Fruit fly (Drosophila melanogaster) whole organism, embryonic: ENCODE measurements around the gene Lsd-1.

Source experiments
- ATbp ChIP-seq: fragments of 200-800 bp; sonication (Bioruptor generic); optimal IDR thresholded peaks from 2 replicates; lab custom pipeline; 2017; ENCODE audit warnings: missing biosample characterization, mild to moderate bottlenecking, missing genetic modification characterization, missing genetic modification reagents
- Ada2b ChIP-seq: fragments of 200-800 bp; sonication (Bioruptor generic); IDR thresholded peaks from 2 replicates; pipeline ENCODE4 v1.3.6; 2022; ENCODE audit warnings: missing biosample characterization, missing genetic modification characterization
- Aef1 ChIP-seq: fragments of 200-800 bp; sonication (Bioruptor generic); IDR thresholded peaks from 3 replicates; pipeline ENCODE4 v1.3.6; 2022; ENCODE audit warnings: missing biosample characterization, missing genetic modification characterization
- BEAF-32 ChIP-seq: fragments of 200-800 bp; sonication (Bioruptor generic); optimal IDR thresholded peaks from 3 replicates; lab custom pipeline; 2017; ENCODE audit warnings: missing biosample characterization, missing genetic modification characterization, mild to moderate bottlenecking, moderate library complexity, missing genetic modification reagents
- CG10267 ChIP-seq: fragments of 200-800 bp; sonication (Bioruptor generic); optimal IDR thresholded peaks from 2 replicates; lab custom pipeline; 2018; ENCODE audit warnings: missing biosample characterization, mild to moderate bottlenecking, missing genetic modification characterization, moderate library complexity
- CG11456 ChIP-seq: fragments of 200-800 bp; sonication (Bioruptor generic); IDR thresholded peaks from 3 replicates; pipeline ENCODE4 v1.3.6; 2022; ENCODE audit warnings: missing biosample characterization, missing genetic modification characterization
- CG11560 ChIP-seq: fragments of 200-800 bp; sonication (Bioruptor generic); IDR thresholded peaks from 3 replicates; pipeline ENCODE4 v1.3.6; 2022; ENCODE audit warnings: missing biosample characterization, missing genetic modification characterization
- CG12236 ChIP-seq: fragments of 200-800 bp; sonication (Bioruptor generic); optimal IDR thresholded peaks from 2 replicates; lab custom pipeline; 2016; ENCODE audit warnings: missing biosample characterization, missing genetic modification characterization
- CG13424 ChIP-seq: fragments of 200-800 bp; sonication (Bioruptor generic); optimal IDR thresholded peaks from 2 replicates; lab custom pipeline; 2019; ENCODE audit warnings: missing biosample characterization, mild to moderate bottlenecking, missing genetic modification characterization, moderate library complexity
- CG13624 ChIP-seq: fragments of 200-800 bp; sonication (Bioruptor generic); optimal IDR thresholded peaks from 2 replicates; lab custom pipeline; 2016; ENCODE audit warnings: missing biosample characterization, missing genetic modification characterization
- CG14050 ChIP-seq: fragments of 200-800 bp; sonication (Bioruptor generic); IDR thresholded peaks from 3 replicates; pipeline ENCODE4 v1.3.6; 2022; ENCODE audit warnings: missing biosample characterization, missing genetic modification characterization
- CG18262 ChIP-seq: fragments of 200-800 bp; optimal IDR thresholded peaks from 3 replicates; lab custom pipeline; 2019; ENCODE audit warnings: missing biosample characterization, mild to moderate bottlenecking, missing genetic modification characterization, moderate library complexity
- CG2116 ChIP-seq: fragments of 200-800 bp; sonication (Bioruptor generic); optimal IDR thresholded peaks from 3 replicates; lab custom pipeline; 2018; ENCODE audit warnings: missing biosample characterization, mild to moderate bottlenecking, missing genetic modification characterization
- CG3065 ChIP-seq: fragments of 200-800 bp; sonication (Bioruptor generic); optimal IDR thresholded peaks from 2 replicates; lab custom pipeline; 2016; ENCODE audit warnings: missing biosample characterization, missing genetic modification characterization
- CG33557 ChIP-seq: fragments of 200-800 bp; sonication (Bioruptor generic); optimal IDR thresholded peaks from 2 replicates; lab custom pipeline; 2019; ENCODE audit warnings: missing biosample characterization, mild to moderate bottlenecking, missing genetic modification characterization, moderate library complexity
- CG3407 ChIP-seq: fragments of 200-800 bp; sonication (Bioruptor generic); optimal IDR thresholded peaks from 2 replicates; lab custom pipeline; 2018; ENCODE audit warnings: missing biosample characterization, mild to moderate bottlenecking, missing genetic modification characterization
- CG4328 ChIP-seq: fragments of 200-800 bp; sonication (Bioruptor generic); optimal IDR thresholded peaks from 3 replicates; lab custom pipeline; 2017; ENCODE audit warnings: missing biosample characterization, missing genetic modification reagents, missing genetic modification characterization
- CG4707 ChIP-seq: fragments of 200-800 bp; sonication (Bioruptor generic); optimal IDR thresholded peaks from 2 replicates; lab custom pipeline; 2018; ENCODE audit warnings: missing biosample characterization, mild to moderate bottlenecking, missing genetic modification characterization, moderate library complexity
- CG4730 ChIP-seq: fragments of 200-800 bp; sonication (Bioruptor generic); IDR thresholded peaks from 2 replicates; pipeline ENCODE4 v1.3.6; 2022; ENCODE audit warnings: missing biosample characterization, missing genetic modification characterization
- CG5953 ChIP-seq: fragments of 200-800 bp; sonication (Bioruptor generic); IDR thresholded peaks from 2 replicates; pipeline ENCODE4 v1.3.6; 2022; ENCODE audit warnings: missing biosample characterization, missing genetic modification characterization
- CG9437 ChIP-seq: fragments of 200-800 bp; sonication (Bioruptor generic); optimal IDR thresholded peaks from 2 replicates; lab custom pipeline; 2018; ENCODE audit warnings: missing biosample characterization, mild to moderate bottlenecking, missing genetic modification characterization
- CG9727 ChIP-seq: fragments of 200-800 bp; sonication (Bioruptor generic); optimal IDR thresholded peaks from 3 replicates; lab custom pipeline; 2017; ENCODE audit warnings: missing biosample characterization, mild to moderate bottlenecking, missing genetic modification characterization
- Camta ChIP-seq: fragments of 200-800 bp; sonication (Bioruptor generic); optimal IDR thresholded peaks from 2 replicates; lab custom pipeline; 2016; ENCODE audit warnings: missing biosample characterization, missing genetic modification characterization
- D19A ChIP-seq: fragments of 200-800 bp; optimal IDR thresholded peaks from 3 replicates; lab custom pipeline; 2019; ENCODE audit warnings: missing biosample characterization, mild to moderate bottlenecking, missing genetic modification characterization, moderate library complexity
- Doc2 ChIP-seq: fragments of 200-800 bp; sonication (Bioruptor generic); IDR thresholded peaks from 2 replicates; pipeline ENCODE4 v1.3.6; 2022; ENCODE audit warnings: missing biosample characterization, missing genetic modification characterization
- E2f1 ChIP-seq: fragments of 200-800 bp; sonication (Bioruptor generic); IDR thresholded peaks from 2 replicates; pipeline ENCODE4 v1.3.6; 2022; ENCODE audit warnings: missing biosample characterization, missing genetic modification characterization
- Hand ChIP-seq: fragments of 200-800 bp; sonication (Bioruptor generic); optimal IDR thresholded peaks from 2 replicates; lab custom pipeline; 2017; ENCODE audit warnings: mild to moderate bottlenecking, missing biosample characterization, missing genetic modification reagents, missing genetic modification characterization
- Jarid2 ChIP-seq: fragments of 200-800 bp; sonication (Bioruptor generic); optimal IDR thresholded peaks from 3 replicates; lab custom pipeline; 2017; ENCODE audit warnings: mild to moderate bottlenecking, missing biosample characterization, missing genetic modification reagents, missing genetic modification characterization
- Kr ChIP-seq: fragments of 200-800 bp; sonication (Bioruptor generic); optimal IDR thresholded peaks from 2 replicates; lab custom pipeline; 2017; ENCODE audit warnings: missing biosample characterization, mild to moderate bottlenecking, missing genetic modification characterization
- Mad ChIP-seq: fragments of 200-800 bp; sonication (Bioruptor generic); optimal IDR thresholded peaks from 2 replicates; lab custom pipeline; 2016; ENCODE audit warnings: missing biosample characterization, missing genetic modification characterization
- PHDP ChIP-seq: fragments of 200-800 bp; sonication (Bioruptor generic); optimal IDR thresholded peaks from 3 replicates; lab custom pipeline; 2018; ENCODE audit warnings: missing biosample characterization, mild to moderate bottlenecking, missing genetic modification characterization, moderate library complexity
- Sox102F ChIP-seq: fragments of 200-800 bp; sonication (Bioruptor generic); optimal IDR thresholded peaks from 2 replicates; lab custom pipeline; 2018; ENCODE audit warnings: missing biosample characterization, mild to moderate bottlenecking, missing genetic modification characterization, moderate library complexity
- Spps ChIP-seq: fragments of 200-800 bp; sonication (Bioruptor generic); optimal IDR thresholded peaks from 2 replicates; lab custom pipeline; 2018; ENCODE audit warnings: missing biosample characterization, mild to moderate bottlenecking, missing genetic modification characterization
- al ChIP-seq: fragments of 200-800 bp; sonication (Bioruptor generic); IDR thresholded peaks from 2 replicates; pipeline ENCODE4 v1.3.6; 2022; ENCODE audit warnings: missing biosample characterization, missing genetic modification characterization
- chif ChIP-seq, 2 experiments: fragments of 200-800 bp; sonication (Bioruptor generic); optimal IDR thresholded peaks; 3 replicates each; lab custom pipeline; 2016; ENCODE audit warnings: missing biosample characterization in 2 of 2, missing genetic modification characterization in 2 of 2
- croc ChIP-seq: fragments of 200-800 bp; sonication (Bioruptor generic); conservative IDR thresholded peaks from 3 replicates; pipeline ENCODE4 v1.3.6; 2022; ENCODE audit warnings: missing biosample characterization, missing genetic modification characterization
- dan ChIP-seq: fragments of 200-800 bp; sonication (Bioruptor generic); IDR thresholded peaks from 2 replicates; pipeline ENCODE4 v1.3.6; 2022; ENCODE audit warnings: missing biosample characterization, missing genetic modification characterization
- eve ChIP-seq, 2 experiments: fragments of >200 bp; optimal IDR thresholded peaks; 2 replicates each; lab custom pipeline; 2017; ENCODE audit warnings: missing biosample characterization in 2 of 2, missing genetic modification characterization in 2 of 2
- gcm ChIP-seq: fragments of 200-800 bp; sonication (Bioruptor generic); optimal IDR thresholded peaks from 2 replicates; lab custom pipeline; 2019; ENCODE audit warnings: missing biosample characterization, mild to moderate bottlenecking, missing genetic modification characterization, moderate library complexity
- hb ChIP-seq: fragments of 200-800 bp; sonication (Bioruptor generic); IDR thresholded peaks from 3 replicates; pipeline ENCODE4 v1.3.6; 2022; ENCODE audit warnings: missing biosample characterization, missing genetic modification characterization; ENCODE audit not compliant: partially characterized antibody
- inv ChIP-seq: fragments of 200-800 bp; sonication (Bioruptor generic); IDR thresholded peaks from 2 replicates; pipeline ENCODE4 v1.3.6; 2022; ENCODE audit warnings: missing biosample characterization, missing genetic modification characterization; ENCODE audit not compliant: partially characterized antibody
- lab ChIP-seq: fragments of 200-800 bp; sonication (Bioruptor generic); optimal IDR thresholded peaks from 3 replicates; lab custom pipeline; 2017; ENCODE audit warnings: missing biosample characterization, missing genetic modification characterization, mild to moderate bottlenecking, moderate library complexity, missing genetic modification reagents
- lmd ChIP-seq: fragments of 200-800 bp; sonication (Bioruptor generic); IDR thresholded peaks from 2 replicates; pipeline ENCODE4 v1.3.6; 2022; ENCODE audit warnings: missing biosample characterization, missing genetic modification characterization
- maf-S ChIP-seq: fragments of 200-800 bp; sonication (Bioruptor generic); optimal IDR thresholded peaks from 2 replicates; lab custom pipeline; 2016; ENCODE audit warnings: missing biosample characterization, missing genetic modification characterization
- mld ChIP-seq: fragments of 200-800 bp; sonication (Bioruptor generic); IDR thresholded peaks from 3 replicates; pipeline ENCODE4 v1.3.6; 2022; ENCODE audit warnings: missing biosample characterization, missing genetic modification characterization; ENCODE audit not compliant: partially characterized antibody
- pnt ChIP-seq: fragments of 200-800 bp; sonication (Bioruptor generic); optimal IDR thresholded peaks from 3 replicates; lab custom pipeline; 2016; ENCODE audit warnings: missing biosample characterization, missing genetic modification characterization
- sim ChIP-seq: fragments of 200-800 bp; sonication (Bioruptor generic); IDR thresholded peaks from 2 replicates; pipeline ENCODE4 v1.3.6; 2022; ENCODE audit warnings: missing biosample characterization, missing genetic modification characterization
- slp2 ChIP-seq: fragments of 200-800 bp; sonication (Bioruptor generic); optimal IDR thresholded peaks from 2 replicates; lab custom pipeline; 2016; ENCODE audit warnings: missing biosample characterization, missing genetic modification characterization
- usp ChIP-seq: fragments of >200 bp; optimal IDR thresholded peaks from 2 replicates; lab custom pipeline; 2017; ENCODE audit warnings: missing biosample characterization, missing genetic modification characterization
- zfh1 ChIP-seq: fragments of 200-800 bp; sonication (Bioruptor generic); IDR thresholded peaks from 3 replicates; pipeline ENCODE4 v1.3.6; 2022; ENCODE audit warnings: missing biosample characterization, missing genetic modification characterization
- zfh2 ChIP-seq: fragments of 200-800 bp; sonication (Bioruptor generic); optimal IDR thresholded peaks from 2 replicates; lab custom pipeline; 2016; ENCODE audit warnings: missing biosample characterization, missing genetic modification characterization

The Lsd-1 gene

dm6 chr3R:23752728-23753127, 10.9 kb upstream of the Lsd-1 start, which contains the start of the genes RanBP3 and Rpt5 (continued):
- no peak for TF ChIP-seq pnt (GFP tag; lab: Kevin White, UChicago)
- no peak for TF ChIP-seq Ada2b
- TF ChIP-seq CG13424 (tag; lab: Kevin White, UChicago) = peak; percentile 10
- no peak for TF ChIP-seq Mad (GFP tag; lab: Kevin White, UChicago)
- TF ChIP-seq mld (GFP tag; lab: Robert Waterston, UW) = peak; percentile 92
- TF ChIP-seq CG9727 (GFP tag; lab: Kevin White, UChicago) = no peak
- peak; percentile 37; the same call in 1 of the 2 replicates for TF ChIP-seq al
- no peak for TF ChIP-seq Sox102F (GFP tag; lab: Kevin White, UChicago)
- TF ChIP-seq CG4730 = no peak
- peak; percentile 31 for TF ChIP-seq CG4707 (GFP tag; lab: Kevin White, UChicago)
- TF ChIP-seq Doc2 = no peak
- 0 out of 3 replicates have a peak, but pooled peaks have one; percentile 16 for TF ChIP-seq Aef1 (GFP tag; lab: Robert Waterston, UW)
- peak; percentile 38; the same call in 1 of the 3 replicates for TF ChIP-seq zfh1
- peak; percentile 51; the same call in 1 of the 2 replicates for TF ChIP-seq E2f1
- TF ChIP-seq zfh2 (GFP tag; lab: Kevin White, UChicago) = peak; percentile 72
- TF ChIP-seq lab (GFP tag; lab: Kevin White, UChicago) = no peak
- TF ChIP-seq maf-S (GFP tag; lab: Kevin White, UChicago) = peak; percentile 63
- peak; percentile 8; the same call in 1 of the 2 replicates for TF ChIP-seq lmd
- TF ChIP-seq CG11456 = peak; percentile 80
- no peak for TF ChIP-seq CG12236 (GFP tag; lab: Kevin White, UChicago)
- peak; percentile 78 for TF ChIP-seq hb
- TF ChIP-seq Spps = no peak
- TF ChIP-seq Hand = no peak
- TF ChIP-seq dan = no peak
- no peak for TF ChIP-seq CG33557 (GFP tag; lab: Kevin White, UChicago)
- peak; percentile 0 for TF ChIP-seq slp2
- TF ChIP-seq sim (GFP tag; lab: Robert Waterston, UW) = no peak
- no peak for TF ChIP-seq eve (GFP tag; optimal IDR thresholded peaks at IDR 0.05; lab: Kevin White, UChicago)
- TF ChIP-seq ATbp (GFP tag; lab: Kevin White, UChicago) = no peak
- TF ChIP-seq CG2116 (GFP tag; lab: Kevin White, UChicago) = peak; percentile 85
- TF ChIP-seq croc (GFP tag; lab: Robert Waterston, UW) = no peak
- peak; percentile 6 for TF ChIP-seq Camta (GFP tag; lab: Kevin White, UChicago)
- no peak for TF ChIP-seq CG5953 (GFP tag; lab: Robert Waterston, UW)
- no peak for TF ChIP-seq CG14050 (GFP tag; lab: Robert Waterston, UW)
- TF ChIP-seq Jarid2 (GFP tag; lab: Kevin White, UChicago) = no peak
- no peak for TF ChIP-seq CG3407 (GFP tag; lab: Kevin White, UChicago)
- TF ChIP-seq BEAF-32 (GFP tag; lab: Kevin White, UChicago) = peak; percentile 82
- TF ChIP-seq gcm (GFP tag; lab: Kevin White, UChicago) = no peak
- TF ChIP-seq CG13624 (GFP tag; lab: Kevin White, UChicago) = peak; percentile 70
- TF ChIP-seq PHDP (tag; lab: Kevin White, UChicago) = no peak
- no peak for TF ChIP-seq CG18262 (tag; lab: Kevin White, UChicago)
- TF ChIP-seq chif (GFP tag; optimal IDR thresholded peaks at IDR 0.05; lab: Kevin White, UChicago) = no peak
- TF ChIP-seq inv = peak; percentile 70
- TF ChIP-seq CG11560 (tag; lab: Robert Waterston, UW) = no peak
- no peak for TF ChIP-seq D19A (tag; lab: Kevin White, UChicago)
- peak; percentile 98 for TF ChIP-seq CG10267
- TF ChIP-seq usp (GFP tag; lab: Kevin White, UChicago) = no peak
- TF ChIP-seq Kr (GFP tag; lab: Kevin White, UChicago) = no peak
- TF ChIP-seq CG3065 (GFP tag; lab: Kevin White, UChicago) = no peak
- TF ChIP-seq CG9437 (GFP tag; lab: Kevin White, UChicago) = no peak
- no peak for TF ChIP-seq CG4328
